Worm (Caenorhabditis elegans) whole organism, L3 larva: ENCODE measurements around the gene K08D8.10.

ENCODE experiments used
- ZK546.5 ChIP-seq: sonication (generic microtip); optimal IDR thresholded peaks from 2 replicates; lab custom pipeline; 2017; ENCODE audit warnings: missing biosample characterization, missing genetic modification characterization
- aly-2 ChIP-seq: fragments of 150-350 bp; optimal IDR thresholded peaks from 2 replicates; lab custom pipeline; 2014; ENCODE audit warnings: missing biosample characterization, missing genetic modification characterization
- ama-1 ChIP-seq: fragments of 150-350 bp; optimal IDR thresholded peaks from 2 replicates; lab custom pipeline; 2018
- ceh-16 ChIP-seq: sonication (generic microtip); optimal IDR thresholded peaks from 2 replicates; lab custom pipeline; 2017; ENCODE audit warnings: missing biosample characterization, missing genetic modification characterization
- ceh-28 ChIP-seq: fragments of 150-350 bp; optimal IDR thresholded peaks from 2 replicates; lab custom pipeline; 2014; ENCODE audit warnings: missing biosample characterization, missing genetic modification reagents, missing genetic modification characterization
- ceh-82 ChIP-seq: fragments of 150-350 bp; optimal IDR thresholded peaks from 2 replicates; lab custom pipeline; 2014; ENCODE audit warnings: missing biosample characterization, missing genetic modification characterization
- ceh-9 ChIP-seq: sonication (generic microtip); optimal IDR thresholded peaks from 2 replicates; lab custom pipeline; 2018; ENCODE audit warnings: missing biosample characterization, missing genetic modification characterization
- daf-12 ChIP-seq: fragments of 150-350 bp; optimal IDR thresholded peaks from 2 replicates; lab custom pipeline; 2014; ENCODE audit warnings: missing biosample characterization, missing genetic modification reagents, missing genetic modification characterization
- egl-5 ChIP-seq: fragments of 150-350 bp; optimal IDR thresholded peaks from 2 replicates; lab custom pipeline; 2017; ENCODE audit warnings: missing biosample characterization, missing genetic modification reagents, missing genetic modification characterization, inconsistent platforms
- elt-1 ChIP-seq: fragments of 150-350 bp; optimal IDR thresholded peaks from 2 replicates; lab custom pipeline; 2014; ENCODE audit warnings: missing biosample characterization, missing genetic modification characterization
- elt-2 ChIP-seq: sonication (generic microtip); optimal IDR thresholded peaks from 2 replicates; lab custom pipeline; 2016; ENCODE audit warnings: missing genetic modification reagents, mild to moderate bottlenecking, missing genetic modification characterization, missing compliant biosample characterization
- elt-3 ChIP-seq, 3 experiments: fragments of 150-350 bp in 1 of 3; sonication (generic microtip) in 2 of 3; optimal IDR thresholded peaks; 2 replicates in 2 of 3; 4 replicates in 1 of 3; lab custom pipeline; 2014 to 2017; ENCODE audit warnings: missing biosample characterization in 3 of 3, missing genetic modification characterization in 3 of 3
- eor-1 ChIP-seq, 2 experiments: fragments of 150-350 bp; optimal IDR thresholded peaks; 2 replicates each; lab custom pipeline; 2014 to 2018; ENCODE audit warnings: missing biosample characterization in 2 of 2, missing genetic modification characterization in 2 of 2
- fkh-10 ChIP-seq: sonication (generic microtip); optimal IDR thresholded peaks from 2 replicates; lab custom pipeline; 2017; ENCODE audit warnings: missing biosample characterization, missing genetic modification reagents, missing genetic modification characterization
- fkh-2 ChIP-seq: fragments of 150-350 bp; optimal IDR thresholded peaks from 2 replicates; lab custom pipeline; 2014; ENCODE audit warnings: missing biosample characterization, missing genetic modification reagents, missing genetic modification characterization
- hmg-11 ChIP-seq: sonication (generic microtip); optimal IDR thresholded peaks from 2 replicates; lab custom pipeline; 2016; ENCODE audit warnings: missing genetic modification characterization, missing compliant biosample characterization
- jun-1 ChIP-seq: fragments of 150-350 bp; optimal IDR thresholded peaks from 2 replicates; lab custom pipeline; 2014; ENCODE audit warnings: missing biosample characterization, missing genetic modification reagents, missing genetic modification characterization
- lin-15B ChIP-seq: fragments of 150-350 bp; optimal IDR thresholded peaks from 2 replicates; lab custom pipeline; 2014; ENCODE audit warnings: missing biosample characterization, missing genetic modification characterization
- lin-39 ChIP-seq: fragments of 150-350 bp; optimal IDR thresholded peaks from 2 replicates; lab custom pipeline; 2018; ENCODE audit warnings: missing biosample characterization, missing genetic modification reagents, missing genetic modification characterization
- mdl-1 ChIP-seq: fragments of 150-350 bp; optimal IDR thresholded peaks from 2 replicates; lab custom pipeline; 2014; ENCODE audit warnings: missing biosample characterization, missing genetic modification characterization
- mml-1 ChIP-seq: fragments of 150-350 bp; sonication (generic microtip); optimal IDR thresholded peaks from 3 replicates; lab custom pipeline; 2014; ENCODE audit warnings: missing biosample characterization, missing genetic modification characterization
- nfya-1 ChIP-seq: sonication (generic microtip); optimal IDR thresholded peaks from 2 replicates; lab custom pipeline; 2017; ENCODE audit warnings: missing genetic modification characterization, mild to moderate bottlenecking, missing compliant biosample characterization, antibody characterized with exemption, moderate library complexity; ENCODE audit not compliant: insufficient read depth
- nhr-23 ChIP-seq: fragments of 150-350 bp; optimal IDR thresholded peaks from 2 replicates; lab custom pipeline; 2014; ENCODE audit warnings: missing biosample characterization, missing genetic modification reagents, missing genetic modification characterization
- nhr-237 ChIP-seq: fragments of 150-350 bp; optimal IDR thresholded peaks from 2 replicates; lab custom pipeline; 2014; ENCODE audit warnings: missing biosample characterization, missing genetic modification characterization
- nhr-25 ChIP-seq: sonication (generic microtip); optimal IDR thresholded peaks from 2 replicates; lab custom pipeline; 2017; ENCODE audit warnings: missing biosample characterization, missing genetic modification characterization
- nhr-43 ChIP-seq: sonication (generic microtip); optimal IDR thresholded peaks from 2 replicates; lab custom pipeline; 2016; ENCODE audit warnings: mild to moderate bottlenecking, missing genetic modification characterization, missing compliant biosample characterization; ENCODE audit not compliant: poor library complexity, severe bottlenecking
- nhr-67 ChIP-seq: fragments of 150-350 bp; optimal IDR thresholded peaks from 2 replicates; lab custom pipeline; 2014; ENCODE audit warnings: missing biosample characterization, missing genetic modification characterization
- nhr-76 ChIP-seq: fragments of 150-350 bp; sonication (generic microtip); optimal IDR thresholded peaks from 5 replicates; lab custom pipeline; 2014; ENCODE audit warnings: missing biosample characterization, missing genetic modification characterization
- nhr-77 ChIP-seq: fragments of 150-350 bp; optimal IDR thresholded peaks from 2 replicates; lab custom pipeline; 2014; ENCODE audit warnings: missing biosample characterization, missing genetic modification characterization
- pha-4 ChIP-seq: fragments of 150-350 bp; optimal IDR thresholded peaks from 2 replicates; lab custom pipeline; 2014; ENCODE audit warnings: missing biosample characterization, missing genetic modification reagents, missing genetic modification characterization
- pqm-1 ChIP-seq: fragments of 150-350 bp; optimal IDR thresholded peaks from 2 replicates; lab custom pipeline; 2017; ENCODE audit warnings: missing biosample characterization, missing genetic modification characterization, inconsistent platforms
- sea-2 ChIP-seq: fragments of 150-350 bp; sonication (generic microtip); optimal IDR thresholded peaks from 4 replicates; lab custom pipeline; 2014; ENCODE audit warnings: missing biosample characterization, missing genetic modification reagents, missing genetic modification characterization
- skn-1 ChIP-seq: fragments of 150-350 bp; optimal IDR thresholded peaks from 2 replicates; lab custom pipeline; 2014; ENCODE audit warnings: missing biosample characterization, missing genetic modification characterization
- snpc-4 ChIP-seq: fragments of 150-350 bp; optimal IDR thresholded peaks from 2 replicates; lab custom pipeline; 2014; ENCODE audit warnings: missing biosample characterization, missing genetic modification characterization
- tbx-2 ChIP-seq: sonication (generic microtip); optimal IDR thresholded peaks from 2 replicates; lab custom pipeline; 2016; ENCODE audit warnings: mild to moderate bottlenecking, missing genetic modification characterization, missing compliant biosample characterization
- unc-39 ChIP-seq: sonication (generic microtip); optimal IDR thresholded peaks from 4 replicates; lab custom pipeline; 2017; ENCODE audit warnings: missing biosample characterization, missing genetic modification characterization
- unc-62 ChIP-seq: fragments of 150-350 bp; sonication (generic microtip); optimal IDR thresholded peaks from 4 replicates; lab custom pipeline; 2014; ENCODE audit warnings: missing biosample characterization, missing genetic modification reagents, missing genetic modification characterization
- zag-1 ChIP-seq: fragments of 150-350 bp; optimal IDR thresholded peaks from 2 replicates; lab custom pipeline; 2014; ENCODE audit warnings: missing biosample characterization, missing genetic modification characterization
- ztf-4 ChIP-seq: fragments of 150-350 bp; optimal IDR thresholded peaks from 2 replicates; lab custom pipeline; 2014; ENCODE audit warnings: missing biosample characterization, missing genetic modification characterization

K08D8.10 gene

DNA sequence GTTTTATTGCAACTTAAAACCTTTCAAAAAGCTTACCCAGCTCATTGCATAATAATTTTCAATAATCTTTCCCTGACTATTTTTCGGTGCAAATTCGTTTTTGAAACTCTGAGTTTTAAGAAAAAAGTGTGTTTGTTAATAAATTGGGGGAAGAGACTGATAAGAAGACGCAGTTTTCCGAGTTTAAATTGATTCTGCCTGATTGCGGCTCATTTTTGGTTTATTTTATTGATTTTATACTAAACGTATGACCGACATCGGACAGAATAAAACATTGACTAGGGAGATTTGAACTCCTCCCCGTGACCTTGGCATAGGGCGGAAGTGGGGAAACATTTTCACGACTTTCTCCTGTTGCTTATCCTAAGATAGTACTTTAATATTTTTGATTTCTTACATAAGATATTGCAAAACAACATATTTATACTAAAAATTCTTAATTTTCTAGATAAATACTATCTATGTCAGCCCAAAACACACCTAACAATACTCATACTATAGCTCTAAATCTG is 3.9 kb upstream of the K08D8.10 start, which contains the start of gene K08D8.7:
TSS of gene K08D8.7 (plus strand) at position 462 of the 512 bp plus-strand sequence.
- TF ChIP-seq elt-2 (tag; lab: Kevin White, UChicago) (peak; percentile 71), snpc-4 (tag; lab: Kevin White, UChicago) (no peak), unc-39 (tag; lab: Kevin White, UChicago) (no peak), ceh-28 (tag; lab: Kevin White, UChicago) (no peak), pha-4 (tag; lab: Kevin White, UChicago) (peak; percentile 28), unc-62 (GFP tag; lab: Kevin White, UChicago) (no peak), ceh-9 (tag; lab: Kevin White, UChicago) (no peak), pqm-1 (tag; lab: Kevin White, UChicago) (peak; percentile 3), egl-5 (tag; lab: Kevin White, UChicago) (no peak), nhr-77 (tag; lab: Kevin White, UChicago) (no peak), mdl-1 (tag; lab: Kevin White, UChicago) (no peak)

DNA sequence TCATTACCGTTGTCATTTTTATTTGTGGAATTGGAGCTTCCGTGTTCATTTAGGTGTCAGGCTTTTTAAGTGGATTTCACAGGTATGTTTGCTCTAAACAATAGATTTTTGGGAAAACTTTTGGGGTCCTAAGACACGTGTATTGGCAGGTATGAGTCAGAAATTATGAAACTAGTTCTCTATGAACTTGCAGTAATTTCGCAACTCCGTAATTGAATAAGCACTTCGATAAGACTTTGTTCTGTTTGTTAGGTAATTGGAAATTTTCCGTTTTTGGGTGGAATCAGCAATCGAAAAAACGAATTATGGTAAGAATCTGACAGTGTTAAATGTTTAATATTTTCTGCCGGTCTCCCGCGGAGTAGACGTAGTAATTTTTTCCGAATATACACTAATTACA is 3.2 kb upstream of the K08D8.10 start:
- no peak for TF ChIP-seq mml-1 (tag; lab: Kevin White, UChicago)
- no peak for TF ChIP-seq ztf-4
- TF ChIP-seq aly-2 (tag; lab: Kevin White, UChicago), result no peak
- TF ChIP-seq daf-12 (tag; lab: Kevin White, UChicago), result no peak
- TF ChIP-seq nhr-77 (tag; lab: Kevin White, UChicago), result no peak
- no peak for TF ChIP-seq unc-62 (GFP tag; lab: Kevin White, UChicago)
- TF ChIP-seq nhr-76, result no peak
- no peak for TF ChIP-seq hmg-11 (tag; lab: Kevin White, UChicago)
- no peak for TF ChIP-seq elt-3 (tag; optimal IDR thresholded peaks at IDR 0.05; lab: Kevin White, UChicago)

DNA sequence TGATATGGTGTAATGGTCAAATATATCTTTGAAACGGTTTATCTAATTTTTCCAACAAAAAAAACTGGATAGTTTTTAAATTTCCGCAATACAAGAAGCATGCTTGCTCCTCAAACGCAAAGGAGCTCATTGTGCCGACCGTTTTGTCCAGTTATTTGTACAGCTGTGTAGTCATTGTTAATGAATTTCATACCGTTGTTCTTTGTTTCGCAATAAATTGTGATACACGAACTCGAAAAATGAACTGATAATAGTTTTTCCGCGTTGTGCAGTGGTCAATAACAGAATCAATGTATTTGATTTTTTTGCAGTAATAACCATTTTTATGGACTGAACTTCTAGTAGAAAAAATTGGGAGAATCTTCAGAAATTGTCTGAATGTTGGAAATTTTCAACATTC is 1.5 kb upstream of the K08D8.10 start:
- peak; percentile 10 for TF ChIP-seq pha-4 (tag; lab: Kevin White, UChicago)
- no peak for TF ChIP-seq aly-2 (tag; lab: Kevin White, UChicago)
- TF ChIP-seq jun-1, result no peak
- TF ChIP-seq nhr-77 (tag; lab: Kevin White, UChicago), result no peak
- TF ChIP-seq fkh-2 (tag; lab: Kevin White, UChicago), result no peak
- TF ChIP-seq lin-39 (tag; lab: Kevin White, UChicago), result no peak
- TF ChIP-seq elt-2 (tag; lab: Kevin White, UChicago), result peak; percentile 10
- no peak for TF ChIP-seq nhr-76

DNA sequence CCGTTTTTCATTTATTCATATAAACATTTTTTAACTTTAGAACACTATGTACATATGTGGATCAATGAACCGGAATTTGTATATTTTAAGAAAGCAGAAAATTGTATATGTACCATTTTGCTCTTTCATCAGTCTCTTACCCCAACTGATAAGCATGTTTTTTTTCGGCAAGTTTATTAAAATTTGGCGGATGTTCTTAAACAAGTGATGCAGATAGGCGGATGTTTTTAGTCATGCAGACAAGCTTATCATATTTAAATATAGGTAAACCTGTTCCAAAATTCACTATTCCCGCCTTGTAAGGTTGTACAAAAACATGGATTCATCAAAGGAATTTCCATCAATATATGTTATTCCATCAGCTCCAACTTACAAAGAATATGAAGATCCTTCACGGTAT is 975 bp upstream of the K08D8.10 start, which contains the start of gene K08D8.9:
TSS of gene K08D8.9 (plus strand) at position 301 of the 400 bp plus-strand sequence.
- TF ChIP-seq unc-39 (tag; lab: Kevin White, UChicago) (no peak), ceh-82 (tag; lab: Kevin White, UChicago) (no peak), nhr-237 (tag; lab: Kevin White, UChicago) (no peak), skn-1 (tag; lab: Kevin White, UChicago) (no peak), jun-1 (no peak), tbx-2 (tag; lab: Kevin White, UChicago) (no peak), eor-1 (tag; optimal IDR thresholded peaks at IDR 0.05; lab: Kevin White, UChicago) (no peak), ceh-16 (no peak)
- TF ChIP-seq, all 47 proteins: peak for 0

DNA sequence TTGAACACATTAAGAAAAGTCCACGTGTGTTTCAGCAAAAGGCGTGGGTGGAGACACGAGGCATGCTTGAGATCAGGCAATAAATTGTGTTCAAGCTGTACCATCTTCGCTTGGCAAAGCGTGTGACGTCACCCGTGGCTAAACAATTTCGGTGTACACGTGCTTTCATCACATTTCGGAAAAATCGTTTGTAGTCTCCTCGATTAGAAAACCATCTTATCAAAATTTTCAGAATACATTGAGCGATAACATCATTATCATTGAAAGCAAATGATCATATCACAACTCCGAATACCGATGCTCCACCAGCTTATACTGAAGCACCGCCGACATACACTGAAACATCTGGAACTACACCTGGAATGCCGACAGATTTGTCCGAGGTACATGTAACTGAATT is 1.2 kb downstream of the K08D8.10 start:
- TF ChIP-seq ama-1 (lab: Kevin White, UChicago) (no peak), unc-62 (GFP tag; lab: Kevin White, UChicago) (no peak), ceh-9 (tag; lab: Kevin White, UChicago) (no peak), nhr-76 (no peak), sea-2 (GFP tag; lab: Kevin White, UChicago) (no peak), nfya-1 (tag; lab: Kevin White, UChicago) (no peak), hmg-11 (tag; lab: Kevin White, UChicago) (no peak), elt-1 (no peak), elt-2 (tag; lab: Kevin White, UChicago) (peak; percentile 86), zag-1 (tag; lab: Kevin White, UChicago) (no peak), pqm-1 (tag; lab: Kevin White, UChicago) (peak; percentile 51), nhr-237 (tag; lab: Kevin White, UChicago) (no peak), lin-15B (tag; lab: Kevin White, UChicago) (no peak), fkh-2 (tag; lab: Kevin White, UChicago) (no peak), egl-5 (tag; lab: Kevin White, UChicago) (no peak), fkh-10 (no peak), ceh-28 (tag; lab: Kevin White, UChicago) (no peak), ZK546.5 (tag; lab: Kevin White, UChicago) (no peak), skn-1 (tag; lab: Kevin White, UChicago) (no peak), nhr-67 (tag; lab: Kevin White, UChicago) (no peak), nhr-23 (tag; lab: Kevin White, UChicago) (no peak), nhr-43 (tag; lab: Kevin White, UChicago) (no peak), jun-1 (peak; percentile 50), nhr-25 (no peak), eor-1 (tag; optimal IDR thresholded peaks at IDR 0.05; lab: Kevin White, UChicago) (no peak), daf-12 (tag; lab: Kevin White, UChicago) (no peak)
